Worm (Caenorhabditis elegans) whole organism, late embryonic: Measurements from ENCODE around the gene C08E3.13.

Experiments
- F13H6.1 ChIP-seq: sonication (generic microtip); optimal IDR thresholded peaks from 2 replicates; lab custom pipeline; 2016; ENCODE audit warnings: missing genetic modification characterization, missing compliant biosample characterization
- ahr-1 ChIP-seq: sonication (generic microtip); optimal IDR thresholded peaks from 2 replicates; lab custom pipeline; 2016; ENCODE audit warnings: missing genetic modification characterization, missing compliant biosample characterization
- hlh-13 ChIP-seq: fragments of 200-800 bp; sonication (Bioruptor generic); optimal IDR thresholded peaks from 2 replicates; lab custom pipeline; 2018; ENCODE audit warnings: mild to moderate bottlenecking, missing genetic modification characterization, missing compliant biosample characterization
- hlh-15 ChIP-seq: sonication (generic microtip); optimal IDR thresholded peaks from 2 replicates; lab custom pipeline; 2016; ENCODE audit warnings: missing genetic modification characterization, missing compliant biosample characterization
- hlh-6 ChIP-seq: sonication (generic microtip); optimal IDR thresholded peaks from 2 replicates; lab custom pipeline; 2016; ENCODE audit warnings: missing genotype, missing genetic modification characterization, missing compliant biosample characterization
- pag-3 ChIP-seq: sonication (generic microtip); optimal IDR thresholded peaks from 2 replicates; lab custom pipeline; 2016; ENCODE audit warnings: missing compliant biosample characterization, missing genetic modification characterization, borderline replicate concordance
- pax-1 ChIP-seq: fragments of 150-350 bp; optimal IDR thresholded peaks from 2 replicates; lab custom pipeline; 2014; ENCODE audit warnings: missing biosample characterization, missing genetic modification characterization
- pha-2 ChIP-seq: sonication (generic microtip); optimal IDR thresholded peaks from 2 replicates; lab custom pipeline; 2017; ENCODE audit warnings: mild to moderate bottlenecking, missing genetic modification characterization, missing compliant biosample characterization
- pqm-1 ChIP-seq: sonication (generic microtip); optimal IDR thresholded peaks from 2 replicates; lab custom pipeline; 2016; ENCODE audit warnings: missing genetic modification characterization, missing compliant biosample characterization
- tbx-2 ChIP-seq: sonication (generic microtip); optimal IDR thresholded peaks from 2 replicates; lab custom pipeline; 2016; ENCODE audit warnings: missing genetic modification characterization, missing compliant biosample characterization
- unc-42 ChIP-seq: sonication (generic microtip); optimal IDR thresholded peaks from 2 replicates; lab custom pipeline; 2016; ENCODE audit warnings: missing genotype, missing genetic modification characterization, missing compliant biosample characterization
- unc-86 ChIP-seq: sonication (generic microtip); optimal IDR thresholded peaks from 2 replicates; lab custom pipeline; 2016; ENCODE audit warnings: missing genetic modification characterization, missing compliant biosample characterization

- TF ChIP-seq hlh-15: no peak
- no peak for TF ChIP-seq pax-1 (tag; lab: Kevin White, UChicago)
- no peak for TF ChIP-seq unc-42
- no peak for TF ChIP-seq F13H6.1 (tag; lab: Kevin White, UChicago)
- no peak for TF ChIP-seq hlh-13
- no peak for TF ChIP-seq tbx-2 (tag; lab: Kevin White, UChicago)
- TF ChIP-seq hlh-6 (tag; lab: Kevin White, UChicago): no peak
- TF ChIP-seq pag-3: no peak
- no peak for TF ChIP-seq unc-86
- TF ChIP-seq pha-2 (tag; lab: Kevin White, UChicago): no peak
- TF ChIP-seq pqm-1 (tag; lab: Kevin White, UChicago): no peak
- TF ChIP-seq ahr-1 (tag; lab: Kevin White, UChicago): no peak
Measured at ce11 chrII:1646199-1646598, 14.1 kb upstream of the C08E3.13 start, which contains the start of gene ZC204.17.
